Worm (Caenorhabditis elegans): ENCODE measurements around the gene dap-3.

Gene dap-3

DNA sequence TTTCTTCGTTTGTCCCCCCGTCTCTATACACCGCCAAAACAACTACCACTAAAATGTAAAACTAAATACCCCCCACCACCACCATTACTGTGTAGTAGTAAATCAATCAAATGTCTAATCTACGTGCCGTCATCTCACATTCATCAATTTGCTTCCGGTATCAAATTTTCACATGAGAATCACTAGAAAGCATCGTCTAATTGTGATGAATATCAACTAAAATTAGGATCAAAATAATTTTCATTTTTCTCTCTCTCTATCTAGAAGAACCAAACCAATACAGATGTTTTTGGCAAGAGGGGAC, 34.2 kb upstream of the dap-3 start:
- TF ChIP-seq lsy-12 (tag; optimal IDR thresholded peaks at IDR 0.05): no peak
- TF ChIP-seq fos-1 (tag; optimal IDR thresholded peaks at IDR 0.05): no peak
- TF ChIP-seq aly-2 (tag; optimal IDR thresholded peaks at IDR 0.05): no peak
- no peak for TF ChIP-seq ZK546.5 (tag; optimal IDR thresholded peaks at IDR 0.05)
- TF ChIP-seq lin-39 (tag; optimal IDR thresholded peaks at IDR 0.05): peak; percentile 14
- no peak for TF ChIP-seq ceh-9 (tag; optimal IDR thresholded peaks at IDR 0.05)
- TF ChIP-seq nhr-11 (tag; optimal IDR thresholded peaks at IDR 0.05): peak; percentile 3
- no peak for TF ChIP-seq ceh-82 (tag; optimal IDR thresholded peaks at IDR 0.05)
- TF ChIP-seq nhr-23 (tag; optimal IDR thresholded peaks at IDR 0.05): no peak
- TF ChIP-seq elt-1 (tag; optimal IDR thresholded peaks at IDR 0.05): no peak
- no peak for TF ChIP-seq fkh-10 (GFP tag; optimal IDR thresholded peaks at IDR 0.05)
- peak; percentile 5 for TF ChIP-seq nfya-1 (tag; optimal IDR thresholded peaks at IDR 0.05; ENCODE audit: insufficient read depth)
- TF ChIP-seq elt-2 (tag; optimal IDR thresholded peaks at IDR 0.05): no peak
- TF ChIP-seq R02D3.7 (tag; optimal IDR thresholded peaks at IDR 0.05): no peak
- TF ChIP-seq ztf-11 (tag; optimal IDR thresholded peaks at IDR 0.05): no peak
- TF ChIP-seq pqm-1 (tag; optimal IDR thresholded peaks at IDR 0.05): no peak
- TF ChIP-seq lin-15B (tag; optimal IDR thresholded peaks at IDR 0.05): no peak
- no peak for TF ChIP-seq mml-1 (tag; optimal IDR thresholded peaks at IDR 0.05)
- no peak for TF ChIP-seq skn-1 (tag; optimal IDR thresholded peaks at IDR 0.05)
- no peak for TF ChIP-seq nhr-12 (tag; optimal IDR thresholded peaks at IDR 0.05)
- TF ChIP-seq ztf-4 (tag; optimal IDR thresholded peaks at IDR 0.05): peak; percentile 36
- TF ChIP-seq egl-27 (tag; optimal IDR thresholded peaks at IDR 0.05): no peak
- TF ChIP-seq nhr-25 (tag; optimal IDR thresholded peaks at IDR 0.05): peak; percentile 24
- TF ChIP-seq mdl-1 (tag; optimal IDR thresholded peaks at IDR 0.05): no peak
- TF ChIP-seq tbx-2 (tag; optimal IDR thresholded peaks at IDR 0.05): no peak
- no peak for TF ChIP-seq unc-39 (tag; optimal IDR thresholded peaks at IDR 0.05)
- TF ChIP-seq ceh-16 (tag; optimal IDR thresholded peaks at IDR 0.05): no peak
- TF ChIP-seq nhr-77 (tag; optimal IDR thresholded peaks at IDR 0.05): no peak
- TF ChIP-seq ama-1 (optimal IDR thresholded peaks at IDR 0.05): no peak

DNA sequence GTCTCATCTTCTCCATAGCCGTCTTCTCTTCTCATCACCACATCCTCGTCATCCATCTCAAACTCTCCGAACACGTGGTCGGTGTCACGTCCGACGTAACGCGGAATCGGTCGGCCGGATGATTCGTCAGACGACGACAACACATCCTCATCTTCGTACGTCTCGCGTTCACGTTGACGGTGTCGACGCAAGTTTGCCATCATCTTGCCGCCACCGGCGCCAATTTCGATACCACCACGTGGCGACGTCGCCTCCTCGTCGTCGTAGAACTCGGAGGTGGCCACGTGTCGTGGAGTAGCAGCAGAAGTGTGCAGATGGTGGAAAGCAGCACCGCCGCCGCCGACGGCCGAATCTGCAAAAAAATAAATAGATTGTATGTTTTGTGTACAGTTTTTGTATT, 33.6 kb upstream of the dap-3 start:
- peak; percentile 3 for TF ChIP-seq lin-39 (tag; optimal IDR thresholded peaks at IDR 0.05)
- TF ChIP-seq nhr-25 (tag; optimal IDR thresholded peaks at IDR 0.05): peak; percentile 4
- TF ChIP-seq pha-4 (tag; optimal IDR thresholded peaks at IDR 0.05): no peak
- TF ChIP-seq egl-5 (tag; optimal IDR thresholded peaks at IDR 0.05): no peak

DNA sequence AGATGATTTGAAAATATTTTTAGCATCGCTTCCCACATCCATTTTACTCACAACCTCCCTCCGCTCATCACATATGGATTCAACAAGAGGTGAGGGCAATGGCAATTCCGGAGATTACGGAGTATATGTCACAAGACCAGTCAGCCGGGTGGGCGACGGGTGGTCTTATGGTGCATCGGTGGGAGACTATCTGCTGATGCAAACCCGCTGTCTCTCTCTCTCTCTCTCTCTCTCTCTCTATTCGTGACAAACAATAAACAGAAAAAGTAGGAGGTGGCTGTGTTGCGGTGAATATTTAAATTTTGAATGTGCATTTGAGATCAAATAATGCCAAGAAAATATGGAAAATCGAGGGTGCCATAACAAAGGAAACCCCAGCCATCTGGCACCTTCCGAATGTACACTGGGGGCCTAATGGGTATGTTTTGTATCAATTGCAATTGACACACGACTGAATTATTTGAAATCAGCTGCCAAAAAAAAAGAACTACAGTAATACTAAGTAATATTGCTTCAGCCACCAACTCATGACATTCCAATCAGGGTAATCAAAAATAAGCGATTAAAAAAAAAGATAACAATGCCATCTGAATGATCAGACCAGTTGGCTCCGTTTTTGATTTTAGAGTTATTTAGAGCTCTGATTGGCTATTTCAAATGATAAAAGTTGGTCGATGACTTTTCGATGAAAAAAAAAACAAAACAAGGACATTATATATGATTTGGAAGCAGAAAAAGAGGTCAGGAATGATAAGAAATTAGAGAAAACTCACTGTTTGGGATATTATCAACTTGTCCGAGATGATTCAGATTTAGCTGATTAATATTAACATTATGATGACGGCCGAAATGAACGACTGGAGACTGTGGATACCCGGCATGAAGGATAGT, 32.9 kb upstream of the dap-3 start:
- no peak for TF ChIP-seq nhr-28 (tag; optimal IDR thresholded peaks at IDR 0.05)
- TF ChIP-seq lin-39 (tag; optimal IDR thresholded peaks at IDR 0.05): no peak
- TF ChIP-seq ZK546.5 (tag; optimal IDR thresholded peaks at IDR 0.05): no peak
- peak; percentile 51 for TF ChIP-seq pqm-1 (tag; optimal IDR thresholded peaks at IDR 0.05)
- TF ChIP-seq nhr-12 (tag; optimal IDR thresholded peaks at IDR 0.05): no peak
- TF ChIP-seq ceh-82 (tag; optimal IDR thresholded peaks at IDR 0.05): no peak
- no peak for TF ChIP-seq daf-12 (tag; optimal IDR thresholded peaks at IDR 0.05)
- peak; percentile 85 for TF ChIP-seq ama-1 (optimal IDR thresholded peaks at IDR 0.05)
- no peak for TF ChIP-seq eor-1 (tag; optimal IDR thresholded peaks at IDR 0.05)
- TF ChIP-seq nhr-25 (tag; optimal IDR thresholded peaks at IDR 0.05): peak; percentile 31
- TF ChIP-seq sea-2 (GFP tag; optimal IDR thresholded peaks at IDR 0.05): no peak
- no peak for TF ChIP-seq ceh-9 (tag; optimal IDR thresholded peaks at IDR 0.05)
- TF ChIP-seq nfya-1 (tag; optimal IDR thresholded peaks at IDR 0.05; ENCODE audit: insufficient read depth): peak; percentile 53
- no peak for TF ChIP-seq mml-1 (tag; optimal IDR thresholded peaks at IDR 0.05)
- peak; percentile 61 for TF ChIP-seq jun-1 (tag; optimal IDR thresholded peaks at IDR 0.05)
- TF ChIP-seq elt-2 (tag; optimal IDR thresholded peaks at IDR 0.05): peak; percentile 25
